Worm (Caenorhabditis elegans): Measurements from ENCODE around the gene R07E5.17.

R07E5.17 gene

ce11 chrIII:4449893-4450579, 45.8 kb upstream of the R07E5.17 start, which contains the start of gene ceh-43 (continued):
- TF ChIP-seq lir-1 (GFP tag; conservative IDR thresholded peaks at IDR 0.05) (0 out of 2 replicates have a peak, but pooled peaks have one; percentile 24), madf-3 (GFP tag; IDR thresholded peaks at IDR 0.05) (0 out of 2 replicates have a peak, but pooled peaks have one; percentile 44), ceh-27 (GFP tag; optimal IDR thresholded peaks at IDR 0.05) (peak; percentile 13), lag-1 (GFP tag; IDR thresholded peaks at IDR 0.05) (no peak), F23B12.7 (tag; optimal IDR thresholded peaks at IDR 0.05; ENCODE audit: insufficient read depth) (peak; percentile 11), ZK185.1 (tag; optimal IDR thresholded peaks at IDR 0.05; ENCODE audit: poor library complexity, severe bottlenecking) (peak; percentile 20), bed-1 (GFP tag; IDR thresholded peaks at IDR 0.05) (0 out of 2 replicates have a peak, but pooled peaks have one; percentile 29), nhr-90 (tag; optimal IDR thresholded peaks at IDR 0.05) (peak; percentile 11), sdz-38 (tag; optimal IDR thresholded peaks at IDR 0.05) (no peak), C17E4.6 (GFP tag; IDR thresholded peaks at IDR 0.05) (no peak), him-1 (tag; optimal IDR thresholded peaks at IDR 0.05) (peak; percentile 46), attf-6 (GFP tag; IDR thresholded peaks at IDR 0.05) (no peak), lsl-1 (GFP tag; optimal IDR thresholded peaks at IDR 0.05) (peak; percentile 33), ceh-91 (GFP tag; IDR thresholded peaks at IDR 0.05) (0 out of 2 replicates have a peak, but pooled peaks have one; percentile 25), Y56A3A.18 (GFP tag; IDR thresholded peaks at IDR 0.05) (no peak), lin-35 (GFP tag; optimal IDR thresholded peaks at IDR 0.05) (no peak), snpc-4 (GFP tag; optimal IDR thresholded peaks at IDR 0.05) (peak; percentile 11), snpc-4 (tag; optimal IDR thresholded peaks at IDR 0.05) (peak in 1 of 4 experiments; percentile 17), ztf-18 (tag; optimal IDR thresholded peaks at IDR 0.05) (peak; percentile 36), xnd-1 (tag; optimal IDR thresholded peaks at IDR 0.05) (no peak), akir-1 (GFP tag; optimal IDR thresholded peaks at IDR 0.05) (no peak), B0261.1 (tag; optimal IDR thresholded peaks at IDR 0.05) (peak; percentile 71), tbx-9 (tag; optimal IDR thresholded peaks at IDR 0.05; ENCODE audit: borderline replicate concordance) (no peak), T26A5.8 (tag; optimal IDR thresholded peaks at IDR 0.05) (no peak), ceh-100 (GFP tag; IDR thresholded peaks at IDR 0.05) (peak; percentile 51), mel-28 (tag; optimal IDR thresholded peaks at IDR 0.05; ENCODE audit: borderline replicate concordance) (no peak), F33H1.4 (GFP tag; IDR thresholded peaks at IDR 0.05) (peak; percentile 45), B0336.3 (GFP tag; IDR thresholded peaks at IDR 0.05) (no peak), pha-4 (tag; optimal IDR thresholded peaks at IDR 0.05) (no peak), zim-3 (tag; optimal IDR thresholded peaks at IDR 0.05) (no peak), F37B4.10 (GFP tag; IDR thresholded peaks at IDR 0.05) (no peak), rpc-1 (optimal IDR thresholded peaks at IDR 0.05) (peak; percentile 64), rpc-1 (tag; optimal IDR thresholded peaks at IDR 0.05) (peak; percentile 79), nhr-27 (tag; optimal IDR thresholded peaks at IDR 0.05) (no peak), cebp-1 (GFP tag; IDR thresholded peaks at IDR 0.05) (no peak), cebp-1 (tag; optimal IDR thresholded peaks at IDR 0.05) (peak; percentile 19), snpc-1.3 (tag; optimal IDR thresholded peaks at IDR 0.05; ENCODE audit: insufficient read depth) (no peak), Y95B8A.8 (GFP tag; IDR thresholded peaks at IDR 0.05) (no peak), aptf-3 (GFP tag; IDR thresholded peaks at IDR 0.05) (no peak), C06A6.2 (GFP tag; conservative IDR thresholded peaks at IDR 0.05) (no peak), tbp1 (GFP tag; optimal IDR thresholded peaks at IDR 0.05) (peak; percentile 92), die-1 (tag; optimal IDR thresholded peaks at IDR 0.05) (peak; percentile 35), nfyb-1 (GFP tag; IDR thresholded peaks at IDR 0.05) (0 out of 2 replicates have a peak, but pooled peaks have one; percentile 32), sptf-2 (GFP tag; optimal IDR thresholded peaks at IDR 0.05) (no peak), hlh-26 (GFP tag; conservative IDR thresholded peaks at IDR 0.05) (no peak), rcor-1 (GFP tag; IDR thresholded peaks at IDR 0.05) (0 out of 2 replicates have a peak, but pooled peaks have one; percentile 8), tlf-1 (GFP tag; optimal IDR thresholded peaks at IDR 0.05) (no peak), pbrm-1 (GFP tag; IDR thresholded peaks at IDR 0.05) (peak; percentile 60)

Data from whole organism, young adult.